Worm (Caenorhabditis elegans) whole organism, L3 larva: Measurements from ENCODE around the gene bca-1.

Source experiments
- aly-2 ChIP-seq: fragments of 150-350 bp; optimal IDR thresholded peaks from 2 replicates; lab custom pipeline; 2014; ENCODE audit warnings: missing biosample characterization, missing genetic modification characterization
- ama-1 ChIP-seq: fragments of 150-350 bp; optimal IDR thresholded peaks from 2 replicates; lab custom pipeline; 2018
- elt-3 ChIP-seq, 3 experiments: fragments of 150-350 bp in 1 of 3; sonication (generic microtip) in 2 of 3; optimal IDR thresholded peaks; 2 replicates in 2 of 3; 4 replicates in 1 of 3; lab custom pipeline; 2014 to 2017; ENCODE audit warnings: missing biosample characterization in 3 of 3, missing genetic modification characterization in 3 of 3
- fos-1 ChIP-seq: fragments of 150-350 bp; optimal IDR thresholded peaks from 2 replicates; lab custom pipeline; 2014; ENCODE audit warnings: missing biosample characterization, missing genetic modification characterization
- lin-39 ChIP-seq: fragments of 150-350 bp; optimal IDR thresholded peaks from 2 replicates; lab custom pipeline; 2018; ENCODE audit warnings: missing biosample characterization, missing genetic modification reagents, missing genetic modification characterization
- nfya-1 ChIP-seq: sonication (generic microtip); optimal IDR thresholded peaks from 2 replicates; lab custom pipeline; 2017; ENCODE audit warnings: missing genetic modification characterization, mild to moderate bottlenecking, missing compliant biosample characterization, antibody characterized with exemption, moderate library complexity; ENCODE audit not compliant: insufficient read depth
- nhr-28 ChIP-seq: fragments of 150-350 bp; optimal IDR thresholded peaks from 2 replicates; lab custom pipeline; 2014; ENCODE audit warnings: missing biosample characterization, missing genetic modification characterization
- sea-2 ChIP-seq: fragments of 150-350 bp; sonication (generic microtip); optimal IDR thresholded peaks from 4 replicates; lab custom pipeline; 2014; ENCODE audit warnings: missing biosample characterization, missing genetic modification reagents, missing genetic modification characterization
- snpc-4 ChIP-seq: fragments of 150-350 bp; optimal IDR thresholded peaks from 2 replicates; lab custom pipeline; 2014; ENCODE audit warnings: missing biosample characterization, missing genetic modification characterization
- tbx-2 ChIP-seq: sonication (generic microtip); optimal IDR thresholded peaks from 2 replicates; lab custom pipeline; 2016; ENCODE audit warnings: mild to moderate bottlenecking, missing genetic modification characterization, missing compliant biosample characterization
- unc-62 ChIP-seq: fragments of 150-350 bp; sonication (generic microtip); optimal IDR thresholded peaks from 4 replicates; lab custom pipeline; 2014; ENCODE audit warnings: missing biosample characterization, missing genetic modification reagents, missing genetic modification characterization
- zag-1 ChIP-seq: fragments of 150-350 bp; optimal IDR thresholded peaks from 2 replicates; lab custom pipeline; 2014; ENCODE audit warnings: missing biosample characterization, missing genetic modification characterization
- ztf-11 ChIP-seq: fragments of 150-350 bp; optimal IDR thresholded peaks from 2 replicates; lab custom pipeline; 2014; ENCODE audit warnings: missing biosample characterization, missing genetic modification characterization

DNA sequence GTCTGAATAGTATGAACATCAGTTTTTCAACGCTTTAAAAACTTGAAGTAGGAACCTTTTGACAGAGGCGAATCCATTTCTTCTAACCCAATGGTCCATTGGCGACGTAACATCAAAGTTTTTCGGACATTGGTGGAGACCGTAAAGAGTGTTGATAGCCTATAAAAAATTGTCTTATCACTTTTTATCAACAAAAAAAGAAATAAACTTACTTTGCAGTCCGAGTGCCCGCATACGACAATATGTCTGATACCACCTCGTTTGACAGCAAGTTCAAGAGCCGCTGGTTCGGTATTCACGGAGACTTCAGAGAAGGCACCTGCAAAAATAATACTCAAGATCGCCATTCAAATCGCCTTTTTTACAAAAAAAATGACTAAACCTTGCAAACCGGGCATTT lies 1.2 kb downstream of the bca-1 start:
- TF ChIP-seq nhr-28 (tag; lab: Kevin White, UChicago): no peak
- no peak for TF ChIP-seq nfya-1
- TF ChIP-seq ztf-11 (tag; lab: Kevin White, UChicago): no peak
- no peak for TF ChIP-seq lin-39 (tag; lab: Kevin White, UChicago)
- TF ChIP-seq tbx-2 (tag; lab: Kevin White, UChicago): no peak
- no peak for TF ChIP-seq aly-2 (tag; lab: Kevin White, UChicago)
- no peak for TF ChIP-seq ama-1 (lab: Kevin White, UChicago)
- no peak for TF ChIP-seq snpc-4 (tag; lab: Kevin White, UChicago)
- TF ChIP-seq unc-62: no peak
- no peak for TF ChIP-seq zag-1
- TF ChIP-seq fos-1: no peak
- TF ChIP-seq elt-3 (tag; optimal IDR thresholded peaks at IDR 0.05; lab: Kevin White, UChicago): no peak
- TF ChIP-seq sea-2 (GFP tag; lab: Kevin White, UChicago): no peak
